Fruit fly (Drosophila melanogaster): ENCODE data around the gene CG12147.

DNA sequence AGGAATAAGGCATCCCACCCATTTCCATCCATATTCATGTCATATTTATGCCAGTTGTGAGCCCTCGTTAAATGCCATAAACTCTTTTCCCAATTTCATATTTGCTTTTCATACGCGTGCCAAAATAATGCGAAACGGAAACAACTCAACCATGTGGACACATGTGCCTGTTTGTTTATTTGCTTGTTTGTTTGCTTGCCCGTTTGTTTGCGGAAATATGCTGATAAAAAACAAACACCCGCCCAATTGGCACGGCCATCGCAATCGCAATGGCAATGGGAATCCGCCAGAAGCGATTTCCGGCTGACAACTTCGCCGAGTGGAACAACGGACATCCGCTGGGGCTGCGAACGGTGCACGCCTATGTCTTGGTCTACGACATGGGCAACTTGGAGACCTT is 27.3 kb upstream of the CG12147 start:
- TF ChIP-seq Pif1B (GFP tag; optimal IDR thresholded peaks at IDR 0.05) (no peak), CG13204 (GFP tag; optimal IDR thresholded peaks at IDR 0.05) (no peak), gl (tag; optimal IDR thresholded peaks at IDR 0.05) (no peak)

Data from whole organism, pupa.